Worm (Caenorhabditis elegans): ENCODE data around the gene pigm-1.

DNA sequence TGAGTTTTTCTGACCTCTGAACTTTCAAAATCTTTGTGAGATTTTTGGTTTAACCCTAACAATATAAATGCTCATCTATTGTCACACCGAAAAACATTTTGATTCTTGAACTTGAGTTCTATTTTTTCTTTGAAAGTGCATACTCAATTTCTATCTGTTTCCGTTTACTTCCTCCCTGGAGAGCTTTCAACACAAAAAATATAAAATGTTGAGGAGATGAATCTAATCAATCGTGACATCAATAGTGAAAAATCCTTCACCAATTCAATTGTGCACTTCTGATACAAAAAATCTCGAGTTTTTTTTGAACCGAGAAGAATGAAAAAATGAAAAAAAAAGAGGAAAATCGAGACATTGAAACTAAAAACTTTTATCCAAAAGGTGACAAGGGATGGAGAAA lies 13.5 kb downstream of the pigm-1 start:
- no peak for TF ChIP-seq nhr-28 (tag; optimal IDR thresholded peaks at IDR 0.05)
- TF ChIP-seq lsy-2 (tag; optimal IDR thresholded peaks at IDR 0.05), result no peak

All from whole organism, mixed stage, embryonic.